Worm (Caenorhabditis elegans) whole organism, L4 larva: ENCODE results near the gene M110.7.

ENCODE experiments used
- D1046.2 ChIP-seq: fragments of 200-800 bp; sonication (Bioruptor generic); IDR thresholded peaks from 2 replicates; pipeline ENCODE4 v1.3.6; 2022; ENCODE audit warnings: missing genetic modification characterization, missing compliant biosample characterization
- F37D6.2 ChIP-seq: sonication (generic microtip); optimal IDR thresholded peaks from 2 replicates; lab custom pipeline; 2016; ENCODE audit warnings: mild to moderate bottlenecking, missing genetic modification characterization, missing compliant biosample characterization
- F49E8.2 ChIP-seq: sonication (generic microtip); optimal IDR thresholded peaks from 2 replicates; lab custom pipeline; 2016; ENCODE audit warnings: missing compliant biosample characterization, mild to moderate bottlenecking, missing genetic modification characterization, borderline replicate concordance
- R02D3.7 ChIP-seq: fragments of 150-350 bp; sonication (generic microtip); optimal IDR thresholded peaks from 3 replicates; lab custom pipeline; 2014; ENCODE audit warnings: missing biosample characterization, missing genetic modification characterization
- T26A8.4 ChIP-seq: fragments of 200-800 bp; sonication (Bioruptor generic); IDR thresholded peaks from 2 replicates; pipeline ENCODE4 v1.3.6; 2022; ENCODE audit warnings: missing genetic modification characterization, missing compliant biosample characterization
- Y48G9A.11 ChIP-seq: fragments of 200-800 bp; sonication (Bioruptor generic); IDR thresholded peaks from 2 replicates; pipeline ENCODE4 v1.3.6; 2022; ENCODE audit warnings: missing genetic modification reagents, missing genetic modification characterization, missing compliant biosample characterization
- Y75B8A.6 ChIP-seq: fragments of 200-800 bp; sonication (Bioruptor generic); IDR thresholded peaks from 2 replicates; pipeline ENCODE4 v1.3.6; 2022; ENCODE audit warnings: missing genetic modification reagents, missing genetic modification characterization, missing compliant biosample characterization
- ZK546.5 ChIP-seq, 2 experiments: sonication (generic microtip); optimal IDR thresholded peaks; 2 replicates each; lab custom pipeline; 2017; ENCODE audit warnings: missing biosample characterization in 2 of 2, missing genetic modification characterization in 2 of 2
- aha-1 ChIP-seq: fragments of 150-350 bp; peaks from one replicate; lab custom pipeline; 2014; ENCODE audit warnings: missing biosample characterization, missing genetic modification characterization
- aly-2 ChIP-seq: sonication (generic microtip); optimal IDR thresholded peaks from 2 replicates; lab custom pipeline; 2018; ENCODE audit warnings: missing biosample characterization, missing genetic modification characterization
- ceh-28 ChIP-seq: fragments of 150-350 bp; optimal IDR thresholded peaks from 2 replicates; lab custom pipeline; 2014; ENCODE audit warnings: missing biosample characterization, missing genetic modification reagents, missing genetic modification characterization
- ceh-32 ChIP-seq: sonication (generic microtip); optimal IDR thresholded peaks from 2 replicates; lab custom pipeline; 2016; ENCODE audit warnings: mild to moderate bottlenecking, missing genetic modification characterization, missing compliant biosample characterization; ENCODE audit not compliant: poor library complexity
- ceh-82 ChIP-seq: sonication (generic microtip); optimal IDR thresholded peaks from 2 replicates; lab custom pipeline; 2017; ENCODE audit warnings: missing biosample characterization, missing genetic modification characterization
- ctbp-1 ChIP-seq: fragments of 200-800 bp; sonication (Bioruptor generic); IDR thresholded peaks from 2 replicates; pipeline ENCODE4 v1.3.6; 2022; ENCODE audit warnings: missing genetic modification reagents, missing genetic modification characterization, missing compliant biosample characterization
- daf-12 ChIP-seq: fragments of 150-350 bp; optimal IDR thresholded peaks from 2 replicates; lab custom pipeline; 2014; ENCODE audit warnings: missing biosample characterization, missing genetic modification reagents, missing genetic modification characterization
- daf-16 ChIP-seq, 3 experiments: sonication (generic microtip); optimal IDR thresholded peaks; 2 replicates each; lab custom pipeline; 2016 to 2017; ENCODE audit warnings: missing genetic modification characterization in 3 of 3, missing genetic modification reagents in 3 of 3, mild to moderate bottlenecking in 2 of 3, missing compliant biosample characterization in 2 of 3, missing biosample characterization in 1 of 3, moderate library complexity in 1 of 3
- dmd-6 ChIP-seq: fragments of 200-800 bp; sonication (Bioruptor generic); IDR thresholded peaks from 2 replicates; pipeline ENCODE4 v1.3.6; 2022; ENCODE audit warnings: missing genetic modification reagents, missing genetic modification characterization, missing compliant biosample characterization
- dpl-1 ChIP-seq: fragments of 150-350 bp; optimal IDR thresholded peaks from 2 replicates; lab custom pipeline; 2014; ENCODE audit warnings: missing biosample characterization, missing genetic modification reagents, missing genetic modification characterization
- dve-1 ChIP-seq: sonication (generic microtip); optimal IDR thresholded peaks from 2 replicates; lab custom pipeline; 2017; ENCODE audit warnings: antibody characterized with exemption, mild to moderate bottlenecking, missing genetic modification characterization, missing compliant biosample characterization; ENCODE audit not compliant: insufficient read depth
- fkh-10 ChIP-seq: fragments of 150-350 bp; optimal IDR thresholded peaks from 2 replicates; lab custom pipeline; 2014; ENCODE audit warnings: missing biosample characterization, missing genetic modification reagents, missing genetic modification characterization
- hlh-11 ChIP-seq: fragments of 200-800 bp; sonication (Bioruptor generic); optimal IDR thresholded peaks from 2 replicates; lab custom pipeline; 2018; ENCODE audit warnings: mild to moderate bottlenecking, missing genetic modification characterization, missing compliant biosample characterization
- lim-7 ChIP-seq: fragments of 200-800 bp; sonication (Bioruptor generic); IDR thresholded peaks from 2 replicates; pipeline ENCODE4 v1.3.6; 2022; ENCODE audit warnings: missing genetic modification characterization, missing compliant biosample characterization
- lin-1 ChIP-seq: fragments of 200-800 bp; sonication (Bioruptor generic); IDR thresholded peaks from 2 replicates; pipeline ENCODE4 v1.3.6; 2022; ENCODE audit warnings: missing genetic modification reagents, missing genetic modification characterization, missing compliant biosample characterization
- lin-38 ChIP-seq: fragments of 200-800 bp; sonication (Bioruptor generic); IDR thresholded peaks from 2 replicates; pipeline ENCODE4 v1.3.6; 2022; ENCODE audit warnings: missing genetic modification reagents, missing genetic modification characterization, missing compliant biosample characterization
- lin-39 ChIP-seq: fragments of 150-350 bp; optimal IDR thresholded peaks from 2 replicates; lab custom pipeline; 2014; ENCODE audit warnings: missing biosample characterization, missing genetic modification reagents, missing genetic modification characterization
- lsy-2 ChIP-seq, 2 experiments: fragments of 150-350 bp in 1 of 2; sonication (generic microtip) in 1 of 2; optimal IDR thresholded peaks; 2 replicates each; lab custom pipeline; 2014 to 2017; ENCODE audit warnings: missing biosample characterization in 2 of 2, missing genetic modification characterization in 2 of 2
- nhr-111 ChIP-seq: fragments of 200-800 bp; sonication (Bioruptor generic); optimal IDR thresholded peaks from 2 replicates; lab custom pipeline; 2018; ENCODE audit warnings: mild to moderate bottlenecking, missing genetic modification characterization, missing compliant biosample characterization
- nhr-237 ChIP-seq: sonication (generic microtip); optimal IDR thresholded peaks from 2 replicates; lab custom pipeline; 2017; ENCODE audit warnings: missing biosample characterization, missing genetic modification characterization
- nhr-28 ChIP-seq: fragments of 150-350 bp; optimal IDR thresholded peaks from 2 replicates; lab custom pipeline; 2014; ENCODE audit warnings: missing biosample characterization, missing genetic modification characterization
- nhr-77 ChIP-seq: fragments of 150-350 bp; optimal IDR thresholded peaks from 2 replicates; lab custom pipeline; 2014; ENCODE audit warnings: missing biosample characterization, missing genetic modification characterization
- php-3 ChIP-seq: fragments of 200-800 bp; sonication (Bioruptor generic); IDR thresholded peaks from 2 replicates; pipeline ENCODE4 v1.3.6; 2022; ENCODE audit warnings: missing genetic modification reagents, missing genetic modification characterization, missing compliant biosample characterization
- rbr-2 ChIP-seq: sonication (generic microtip); optimal IDR thresholded peaks from 2 replicates; lab custom pipeline; 2016; ENCODE audit warnings: missing genotype, missing genetic modification characterization, missing compliant biosample characterization
- sdz-12 ChIP-seq: fragments of 200-800 bp; sonication (Bioruptor generic); optimal IDR thresholded peaks from 2 replicates; lab custom pipeline; 2018; ENCODE audit warnings: mild to moderate bottlenecking, missing genetic modification characterization, missing compliant biosample characterization
- unc-39 ChIP-seq: sonication (generic microtip); optimal IDR thresholded peaks from 2 replicates; lab custom pipeline; 2017; ENCODE audit warnings: missing biosample characterization, missing genetic modification characterization
- zfp-3 ChIP-seq: fragments of 200-800 bp; sonication (Bioruptor generic); conservative IDR thresholded peaks from 2 replicates; pipeline ENCODE4 v1.3.6; 2022; ENCODE audit warnings: missing genetic modification reagents, missing genetic modification characterization, missing compliant biosample characterization
- zip-11 ChIP-seq: fragments of 200-800 bp; sonication (Bioruptor generic); IDR thresholded peaks from 2 replicates; pipeline ENCODE4 v1.3.6; 2022; ENCODE audit warnings: missing genetic modification characterization, missing compliant biosample characterization

Gene M110.7

ce11 chrII:8185016-8185493, 47.5 kb upstream of the M110.7 start, which contains the start of the genes mig-5 and cct-1 (continued):
- no peak for TF ChIP-seq aly-2 (tag; lab: Kevin White, UChicago)
- no peak for TF ChIP-seq R02D3.7 (tag; lab: Kevin White, UChicago)
- TF ChIP-seq nhr-111 (GFP tag; lab: Kevin White, UChicago), result no peak
- TF ChIP-seq php-3 (GFP tag; lab: Robert Waterston, UW), result peak; percentile 96
- peak; percentile 85 for TF ChIP-seq lin-1 (GFP tag; lab: Robert Waterston, UW)
- peak; percentile 88 for TF ChIP-seq F37D6.2 (tag; lab: Kevin White, UChicago)
- peak; percentile 97 for TF ChIP-seq fkh-10 (GFP tag; lab: Kevin White, UChicago)
- TF ChIP-seq sdz-12, result no peak
- peak; percentile 99 to 100 for TF ChIP-seq lsy-2 (tag; optimal IDR thresholded peaks at IDR 0.05; lab: Kevin White, UChicago)
- TF ChIP-seq T26A8.4 (GFP tag; lab: Robert Waterston, UW), result peak; percentile 97
- peak; percentile 98 for TF ChIP-seq nhr-77 (tag; lab: Kevin White, UChicago)
- peak in 1 of 2 experiments; percentile 82 for TF ChIP-seq ZK546.5 (tag; optimal IDR thresholded peaks at IDR 0.05; lab: Kevin White, UChicago)

- TF ChIP-seq Y75B8A.6 (GFP tag; lab: Robert Waterston, UW) (no peak), lim-7 (GFP tag; lab: Robert Waterston, UW) (no peak), zfp-3 (GFP tag; lab: Robert Waterston, UW) (no peak), F49E8.2 (tag; lab: Kevin White, UChicago) (peak; percentile 6), ctbp-1 (GFP tag; lab: Robert Waterston, UW) (peak; percentile 26; the same call in 1 of the 2 replicates), ceh-28 (tag; lab: Kevin White, UChicago) (no peak), unc-39 (tag; lab: Kevin White, UChicago) (no peak), lin-38 (GFP tag; lab: Robert Waterston, UW) (peak; percentile 54; the same call in 1 of the 2 replicates), nhr-111 (GFP tag; lab: Kevin White, UChicago) (peak; percentile 29), lin-1 (GFP tag; lab: Robert Waterston, UW) (0 out of 2 replicates have a peak, but pooled peaks have one; percentile 9)
These were observed 45.1 kb upstream of the M110.7 start for ce11 chrII:8187516-8187915.

ce11 chrII:8190455-8190854, 42.1 kb upstream of the M110.7 start, which contains the start of gene T05C12.8:
Gene T05C12.8, minus strand, starts transcription at chrII:8190555.
- TF ChIP-seq dve-1 (tag; lab: Kevin White, UChicago) (no peak), daf-12 (no peak), aly-2 (tag; lab: Kevin White, UChicago) (no peak), ceh-32 (tag; lab: Kevin White, UChicago) (no peak), dmd-6 (no peak), ceh-28 (tag; lab: Kevin White, UChicago) (no peak), daf-16 (GFP tag; optimal IDR thresholded peaks at IDR 0.05; lab: Kevin White, UChicago) (no peak), daf-16 (tag; optimal IDR thresholded peaks at IDR 0.05; lab: Kevin White, UChicago) (no peak), lim-7 (GFP tag; lab: Robert Waterston, UW) (no peak), ceh-82 (tag; lab: Kevin White, UChicago) (no peak), Y48G9A.11 (GFP tag; lab: Robert Waterston, UW) (no peak), nhr-28 (tag; lab: Kevin White, UChicago) (no peak), aha-1 (tag; lab: Kevin White, UChicago) (no peak), D1046.2 (GFP tag; lab: Robert Waterston, UW) (no peak), hlh-11 (tag; lab: Kevin White, UChicago) (no peak), nhr-237 (no peak)
- TF ChIP-seq, all 104 proteins: peak for 0

ce11 chrII:8193126-8193525, 39.5 kb upstream of the M110.7 start, which contains the start of gene T05C12.9:
Gene T05C12.9, minus strand, starts transcription at chrII:8193226.
- no peak for TF ChIP-seq dpl-1 (GFP tag; lab: Kevin White, UChicago)
- TF ChIP-seq rbr-2, result no peak
- TF ChIP-seq T26A8.4 (GFP tag; lab: Robert Waterston, UW), result no peak
- no peak for TF ChIP-seq dmd-6
- no peak for TF ChIP-seq zip-11 (GFP tag; lab: Robert Waterston, UW)
- TF ChIP-seq lin-39, result no peak
